Fruit fly (Drosophila melanogaster) whole organism, prepupa: ENCODE measurements around the gene OdsH.

Experiments used
- Blimp-1 ChIP-seq: fragments of 200-800 bp; sonication (Bioruptor generic); optimal IDR thresholded peaks from 3 replicates; lab custom pipeline; 2017; ENCODE audit warnings: missing biosample characterization, missing genetic modification characterization, mild to moderate bottlenecking, moderate library complexity, missing genetic modification reagents
- CG10631 ChIP-seq: fragments of 200-800 bp; sonication (Bioruptor generic); optimal IDR thresholded peaks from 2 replicates; lab custom pipeline; 2016; ENCODE audit warnings: missing biosample characterization, missing genetic modification characterization
- CG6854 ChIP-seq: fragments of 200-800 bp; sonication (Bioruptor generic); optimal IDR thresholded peaks from 2 replicates; lab custom pipeline; 2017; ENCODE audit warnings: missing biosample characterization, mild to moderate bottlenecking, missing genetic modification characterization
- Hr39 ChIP-seq: fragments of 200-800 bp; sonication (Bioruptor generic); optimal IDR thresholded peaks from 2 replicates; lab custom pipeline; 2016; ENCODE audit warnings: missing biosample characterization, missing genetic modification characterization
- Hr4 ChIP-seq: fragments of 200-800 bp; sonication (Bioruptor generic); optimal IDR thresholded peaks from 3 replicates; lab custom pipeline; 2016; ENCODE audit warnings: missing biosample characterization, missing genetic modification characterization
- Lpt ChIP-seq: fragments of 200-800 bp; sonication (Bioruptor generic); optimal IDR thresholded peaks from 3 replicates; lab custom pipeline; 2016; ENCODE audit warnings: missing biosample characterization, missing genetic modification characterization
- OdsH ChIP-seq: fragments of 200-800 bp; sonication (Bioruptor generic); optimal IDR thresholded peaks from 3 replicates; lab custom pipeline; 2016; ENCODE audit warnings: missing biosample characterization, missing genetic modification characterization
- Sox15 ChIP-seq: fragments of 200-800 bp; sonication (Bioruptor generic); optimal IDR thresholded peaks from 3 replicates; lab custom pipeline; 2016; ENCODE audit warnings: missing biosample characterization, missing genetic modification characterization
- dac ChIP-seq: fragments of 200-800 bp; sonication (Bioruptor generic); optimal IDR thresholded peaks from 2 replicates; lab custom pipeline; 2017; ENCODE audit warnings: missing biosample characterization, mild to moderate bottlenecking, missing genetic modification characterization
- eg ChIP-seq: fragments of 200-800 bp; sonication (Bioruptor generic); IDR thresholded peaks from 3 replicates; pipeline ENCODE4 v1.3.6; 2022; ENCODE audit warnings: missing biosample characterization, missing genetic modification characterization
- lz ChIP-seq: fragments of 200-800 bp; sonication (Bioruptor generic); optimal IDR thresholded peaks from 3 replicates; lab custom pipeline; 2016; ENCODE audit warnings: missing biosample characterization, missing genetic modification characterization
- pdm3 ChIP-seq: fragments of 200-800 bp; sonication (Bioruptor generic); optimal IDR thresholded peaks from 3 replicates; lab custom pipeline; 2016; ENCODE audit warnings: missing biosample characterization, missing genetic modification characterization
- ss ChIP-seq, 2 experiments: fragments of 200-800 bp; sonication (Bioruptor generic); optimal IDR thresholded peaks; 2 replicates in 1 of 2; 3 replicates in 1 of 2; lab custom pipeline; 2017 to 2018; ENCODE audit warnings: mild to moderate bottlenecking in 2 of 2, missing biosample characterization in 2 of 2, missing genetic modification characterization in 2 of 2, moderate library complexity in 1 of 2
- vri ChIP-seq: fragments of 200-800 bp; sonication (Bioruptor generic); optimal IDR thresholded peaks from 3 replicates; lab custom pipeline; 2016; ENCODE audit warnings: missing biosample characterization, mild to moderate bottlenecking, missing genetic modification characterization

DNA sequence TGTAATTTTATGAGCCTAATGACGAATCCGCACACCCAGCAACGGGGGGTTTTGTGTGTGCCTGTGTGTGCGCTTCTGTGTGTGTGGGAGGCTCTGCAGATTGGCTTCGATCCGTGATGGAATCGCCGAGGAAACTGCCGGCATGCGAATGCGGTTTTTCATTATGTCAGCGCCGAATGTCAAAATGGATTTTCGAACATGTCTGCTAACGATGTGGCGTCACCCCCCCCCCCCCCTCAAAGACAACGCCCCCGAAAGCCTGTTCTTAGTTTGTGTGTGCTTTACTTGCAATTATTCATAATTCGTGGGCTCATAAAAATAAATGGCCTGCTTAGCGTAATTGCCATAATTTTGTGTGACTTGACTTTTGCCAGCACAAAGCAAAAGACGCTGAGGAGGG lies 27.2 kb upstream of the OdsH start:
- TF ChIP-seq OdsH (GFP tag; lab: Kevin White, UChicago) = no peak
- no peak for TF ChIP-seq Hr39 (GFP tag; lab: Kevin White, UChicago)
- no peak for TF ChIP-seq pdm3 (GFP tag; lab: Kevin White, UChicago)
- no peak for TF ChIP-seq CG6854 (GFP tag; lab: Kevin White, UChicago)
- TF ChIP-seq Sox15 (GFP tag; lab: Kevin White, UChicago) = no peak
- TF ChIP-seq CG10631 (GFP tag; lab: Kevin White, UChicago) = no peak
- TF ChIP-seq vri = no peak
- no peak for TF ChIP-seq Blimp-1 (GFP tag; lab: Kevin White, UChicago)
- no peak for TF ChIP-seq lz (GFP tag; lab: Kevin White, UChicago)
- TF ChIP-seq ss (GFP tag; optimal IDR thresholded peaks at IDR 0.05; lab: Kevin White, UChicago) = no peak
- TF ChIP-seq dac = no peak
- TF ChIP-seq Lpt (GFP tag; lab: Kevin White, UChicago) = no peak
- TF ChIP-seq eg (GFP tag; lab: Robert Waterston, UW) = no peak
- TF ChIP-seq Hr4 = no peak
